Fruit fly (Drosophila melanogaster): ENCODE results near the gene CG7376.

The CG7376 gene

DNA sequence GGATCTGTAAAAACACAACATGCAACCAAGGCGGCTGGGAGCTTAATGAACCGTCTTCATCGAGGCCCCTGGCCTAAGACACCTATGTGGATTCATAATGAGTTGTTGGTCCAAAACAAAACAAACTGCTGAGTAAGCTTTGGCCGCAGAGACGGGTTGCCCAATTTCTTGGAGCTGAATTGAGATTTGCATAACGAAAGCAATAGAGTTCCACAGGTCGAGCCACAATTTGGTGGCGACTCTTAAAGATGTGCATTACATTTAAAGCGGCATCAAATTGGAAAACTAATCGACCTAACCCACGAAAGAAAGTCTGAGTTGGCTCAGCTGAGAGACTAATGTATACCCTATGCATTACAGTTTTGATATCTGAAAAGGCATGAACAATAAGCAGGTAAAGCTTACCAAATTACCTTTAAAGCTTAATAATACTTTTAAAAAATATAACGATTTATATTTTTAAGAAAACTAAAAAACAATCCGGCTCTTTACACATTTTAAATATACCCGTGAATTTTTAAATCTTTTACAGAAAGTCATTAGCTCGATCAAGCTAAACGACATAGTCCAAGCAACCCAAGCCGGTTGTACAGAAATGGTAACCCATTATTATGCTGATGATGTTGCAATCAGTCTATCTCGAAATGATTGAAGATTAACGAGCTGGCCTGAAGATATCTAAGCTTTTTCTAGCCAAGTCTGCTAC, 16.6 kb upstream of the CG7376 start, which contains the start of gene CG13297:
Gene CG13297 (minus strand): TSS at position 51 of the 706 bp plus-strand sequence.
- TF ChIP-seq h (optimal IDR thresholded peaks at IDR 0.05) (no peak), Myc (optimal IDR thresholded peaks at IDR 0.05) (no peak), insv (optimal IDR thresholded peaks at IDR 0.05) (no peak), Sin3A (optimal IDR thresholded peaks at IDR 0.05) (no peak), ttk (optimal IDR thresholded peaks at IDR 0.05) (no peak), psq (optimal IDR thresholded peaks at IDR 0.05) (no peak)

DNA sequence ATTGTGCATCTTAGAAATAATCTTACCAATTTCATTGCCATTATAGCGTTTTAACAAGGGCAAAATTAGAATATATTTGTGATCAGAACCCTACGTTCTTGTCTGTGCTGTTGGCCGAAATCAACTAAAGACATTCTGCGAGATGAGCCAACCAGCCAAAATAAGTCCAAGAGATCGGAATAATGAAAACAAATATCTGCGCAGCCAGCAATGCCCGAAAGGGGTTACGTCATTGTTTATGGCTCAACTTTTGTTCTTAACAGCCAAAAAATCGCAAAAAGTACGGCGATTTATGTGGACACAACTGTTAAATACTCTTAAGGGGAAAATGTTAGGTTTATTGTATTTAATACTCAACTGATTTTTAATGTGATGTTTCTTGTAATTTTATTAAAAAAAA, 15.5 kb upstream of the CG7376 start, which contains the start of gene Cpr65Ay:
Gene Cpr65Ay (minus strand): TSS at position 101 of the 400 bp plus-strand sequence.
- no peak for TF ChIP-seq ttk (optimal IDR thresholded peaks at IDR 0.05)

DNA sequence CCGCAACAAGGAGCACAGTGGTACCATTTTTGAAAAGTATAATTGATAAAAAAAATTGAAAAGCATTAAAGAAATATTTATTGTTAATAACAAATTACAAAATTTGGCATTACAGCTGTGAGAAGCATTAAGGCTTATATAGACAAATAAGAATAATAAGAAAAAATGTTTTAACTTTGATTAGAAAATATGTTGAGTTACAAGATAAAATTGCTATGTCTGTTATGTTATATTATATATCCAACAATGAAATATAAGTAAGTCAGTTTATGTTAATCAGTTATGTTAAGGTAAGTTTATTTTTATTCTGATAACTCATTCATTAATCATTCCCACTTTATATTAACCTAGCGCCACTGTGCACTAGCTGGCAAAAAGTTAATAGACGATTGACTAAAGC, 14.2 kb upstream of the CG7376 start:
- TF ChIP-seq Sin3A (optimal IDR thresholded peaks at IDR 0.05) (no peak), psq (optimal IDR thresholded peaks at IDR 0.05) (no peak), Myc (optimal IDR thresholded peaks at IDR 0.05) (no peak), insv (optimal IDR thresholded peaks at IDR 0.05) (no peak), ttk (optimal IDR thresholded peaks at IDR 0.05) (no peak), h (optimal IDR thresholded peaks at IDR 0.05) (no peak)

DNA sequence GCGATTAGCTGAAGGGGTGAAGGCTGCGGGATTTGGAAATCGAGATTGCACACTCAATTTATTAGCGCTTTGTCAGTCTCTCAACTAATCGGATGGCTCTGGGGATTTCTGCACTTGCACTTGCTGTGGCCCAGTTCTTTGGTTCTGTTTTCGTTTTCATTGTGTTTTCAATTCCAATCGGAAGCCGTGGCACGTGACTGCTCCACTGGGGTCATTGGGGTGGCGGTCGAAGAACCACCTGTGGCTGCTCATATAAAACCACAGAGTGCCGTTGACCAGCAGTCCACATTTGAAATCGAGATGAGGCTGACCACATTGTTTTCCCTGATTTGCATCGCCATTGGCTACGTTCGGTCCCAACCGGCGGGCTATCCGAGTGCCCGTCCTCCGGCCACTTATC, 13.5 kb upstream of the CG7376 start, which contains the start of gene Cpr65Az:
Gene Cpr65Az (plus strand): TSS at position 301 of the 400 bp plus-strand sequence.
- TF ChIP-seq h (optimal IDR thresholded peaks at IDR 0.05), result no peak
- TF ChIP-seq psq (optimal IDR thresholded peaks at IDR 0.05), result no peak
- no peak for TF ChIP-seq ttk (optimal IDR thresholded peaks at IDR 0.05)
- no peak for TF ChIP-seq Myc (optimal IDR thresholded peaks at IDR 0.05)
- no peak for TF ChIP-seq Sin3A (optimal IDR thresholded peaks at IDR 0.05)
- no peak for TF ChIP-seq insv (optimal IDR thresholded peaks at IDR 0.05)

DNA sequence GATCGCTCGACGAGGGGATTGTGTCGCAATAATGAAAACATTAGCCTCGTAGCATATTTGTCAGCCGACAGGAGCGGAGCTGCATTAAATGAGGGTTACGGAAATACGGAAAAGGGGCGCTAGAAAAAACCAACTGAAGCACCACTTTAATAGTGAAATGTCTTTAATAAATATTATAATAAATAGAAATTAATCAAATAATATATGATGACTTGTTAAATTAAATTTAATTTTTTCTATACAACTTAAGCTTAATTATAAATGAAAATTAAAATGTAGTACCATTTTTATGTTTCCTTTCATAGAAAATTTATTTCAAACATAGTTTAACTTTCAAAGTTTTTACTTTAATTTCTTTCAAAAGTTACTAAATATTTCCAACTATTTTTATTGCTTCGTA, 12.1 kb upstream of the CG7376 start:
- TF ChIP-seq Myc (optimal IDR thresholded peaks at IDR 0.05) (no peak), Sin3A (optimal IDR thresholded peaks at IDR 0.05) (no peak), h (optimal IDR thresholded peaks at IDR 0.05) (no peak), psq (optimal IDR thresholded peaks at IDR 0.05) (no peak), insv (optimal IDR thresholded peaks at IDR 0.05) (no peak)

DNA sequence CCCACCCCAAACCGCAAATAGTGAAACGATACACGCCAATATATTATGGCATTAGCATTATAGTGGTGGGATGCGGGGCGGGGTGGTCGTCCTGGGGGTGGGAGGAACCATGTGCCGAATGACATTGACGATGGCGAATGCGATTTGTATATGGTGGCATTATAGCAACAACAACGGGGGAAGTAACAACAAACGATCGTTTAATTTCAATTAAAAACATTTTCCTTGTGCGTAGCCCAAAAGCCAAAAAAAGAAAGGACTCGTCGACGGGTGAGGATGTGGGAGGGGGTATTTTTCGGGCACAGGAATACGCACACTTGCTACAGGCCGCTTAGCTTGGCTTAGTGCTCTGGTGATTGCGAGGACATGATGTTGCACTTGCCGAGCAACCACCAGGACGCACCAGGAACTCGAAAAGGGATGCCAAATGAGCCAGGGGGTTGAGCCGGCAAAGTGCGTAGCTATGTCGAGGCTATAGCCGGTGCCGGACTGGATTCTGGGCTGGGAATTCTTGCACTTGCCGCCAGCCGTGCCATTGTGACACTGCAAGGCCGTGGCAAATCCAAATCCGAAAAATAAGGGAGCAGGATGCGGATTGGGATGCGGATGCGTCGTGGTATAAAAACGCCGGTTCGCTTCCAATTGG, 11.4 kb upstream of the CG7376 start, which contains the start of gene Prdm13:
Gene Prdm13 (plus strand): TSS at position 645 of the 646 bp plus-strand sequence.
- TF ChIP-seq Sin3A (optimal IDR thresholded peaks at IDR 0.05) (no peak), h (optimal IDR thresholded peaks at IDR 0.05) (no peak), ttk (optimal IDR thresholded peaks at IDR 0.05) (no peak)

DNA sequence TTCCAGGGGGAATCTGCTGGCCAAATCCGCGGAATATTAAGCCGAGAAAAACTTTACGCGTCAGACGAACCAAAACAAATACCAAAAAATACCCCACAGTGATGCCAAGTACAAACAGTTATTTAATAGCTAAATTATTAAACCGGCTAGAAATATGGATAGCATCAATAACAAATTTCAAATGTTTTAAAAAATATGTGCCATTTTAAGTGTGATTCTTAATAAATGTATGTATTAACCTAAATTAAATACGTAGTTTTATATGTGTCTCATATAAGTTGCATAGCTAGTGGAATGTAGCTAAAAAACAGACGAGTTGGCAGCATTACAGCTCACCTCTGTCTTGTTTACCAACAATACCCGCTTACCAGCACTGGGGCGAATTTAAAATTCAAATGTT, 7.7 kb downstream of the CG7376 start, which contains the start of gene CG10274:
Gene CG10274 (minus strand): TSS at position 54 of the 400 bp plus-strand sequence.
- TF ChIP-seq ttk (optimal IDR thresholded peaks at IDR 0.05), result no peak
- no peak for TF ChIP-seq Myc (optimal IDR thresholded peaks at IDR 0.05)
- no peak for TF ChIP-seq psq (optimal IDR thresholded peaks at IDR 0.05)
- TF ChIP-seq Sin3A (optimal IDR thresholded peaks at IDR 0.05), result no peak
- no peak for TF ChIP-seq insv (optimal IDR thresholded peaks at IDR 0.05)
- TF ChIP-seq h (optimal IDR thresholded peaks at IDR 0.05), result no peak

DNA sequence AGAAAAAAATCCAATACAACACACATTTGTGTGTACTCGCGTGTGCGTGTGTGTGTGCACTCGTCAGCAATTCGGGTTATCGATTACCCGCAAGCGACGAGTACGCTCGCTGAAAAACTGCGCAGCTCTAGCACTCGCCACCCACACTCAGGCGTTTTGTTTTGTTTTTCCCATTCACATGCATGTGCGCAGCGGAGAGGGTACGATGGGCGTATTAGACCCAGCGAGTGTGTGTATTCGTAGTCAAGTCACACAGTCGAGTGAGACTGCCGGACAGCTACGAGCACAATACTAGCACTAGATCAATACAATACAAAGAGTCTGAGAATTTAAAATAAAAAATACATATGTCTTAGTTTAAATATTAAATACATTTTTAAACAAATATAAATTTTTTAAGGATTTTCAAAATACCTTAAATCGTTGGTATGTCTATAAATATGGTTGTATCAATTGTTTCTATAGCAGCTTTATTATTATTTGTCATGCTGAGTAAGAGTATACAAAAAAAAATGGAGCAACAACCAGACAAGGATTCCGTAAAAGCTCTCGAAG, 10.9 kb downstream of the CG7376 start, which contains the start of the genes D19B and CG43293:
Gene D19B (minus strand): TSS at position 37 of the 555 bp plus-strand sequence.
Gene CG43293 (plus strand): TSS at position 306 of the 555 bp plus-strand sequence.
- TF ChIP-seq Myc (optimal IDR thresholded peaks at IDR 0.05), result no peak
- TF ChIP-seq psq (optimal IDR thresholded peaks at IDR 0.05), result no peak
- TF ChIP-seq h (optimal IDR thresholded peaks at IDR 0.05), result no peak
- no peak for TF ChIP-seq Sin3A (optimal IDR thresholded peaks at IDR 0.05)
- no peak for TF ChIP-seq insv (optimal IDR thresholded peaks at IDR 0.05)
- no peak for TF ChIP-seq ttk (optimal IDR thresholded peaks at IDR 0.05)

DNA sequence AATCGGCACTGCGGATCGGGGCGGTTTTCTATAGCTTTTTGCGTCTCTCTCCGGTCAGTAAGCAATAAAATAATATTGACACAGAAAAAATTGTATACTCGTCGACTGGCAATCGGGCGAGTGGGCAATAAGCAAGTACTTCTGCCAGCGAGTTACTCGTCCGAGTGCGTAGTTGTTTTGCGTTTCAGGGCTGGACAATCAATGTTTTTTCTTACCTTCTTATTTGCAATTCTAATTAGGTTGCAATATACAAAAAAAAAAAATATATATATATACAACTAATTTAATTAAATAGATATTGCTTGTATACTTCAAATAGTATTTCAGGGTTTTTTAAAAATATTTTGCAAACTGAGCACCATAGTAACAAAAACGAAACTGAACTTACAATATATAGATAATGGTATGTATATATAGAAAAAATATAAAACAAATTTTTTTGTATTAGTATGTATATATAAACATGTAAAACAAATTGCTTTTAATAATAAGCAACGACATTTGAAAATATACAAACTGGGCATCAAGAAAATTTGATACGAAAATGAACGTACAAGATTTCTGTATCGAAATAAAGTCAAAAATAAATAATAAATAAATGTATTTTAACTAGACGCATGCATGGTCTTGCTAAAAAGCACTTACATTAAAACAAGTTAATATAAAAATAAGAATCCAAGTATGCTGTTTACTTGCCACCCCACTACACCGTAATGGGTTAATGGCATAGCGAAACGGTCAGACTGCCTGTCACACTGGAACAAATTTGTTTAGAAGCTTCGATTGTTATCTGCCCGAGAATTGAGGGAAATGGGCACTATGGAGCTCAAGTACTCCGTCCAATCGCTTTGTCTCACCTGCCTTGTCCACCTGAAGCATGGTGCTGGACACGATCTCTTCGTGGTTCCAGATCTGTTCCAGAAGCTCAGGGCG, 15.2 kb downstream of the CG7376 start, which contains the start of the genes D19A and CG7386:
Gene D19A (minus strand): TSS at position 129 of the 933 bp plus-strand sequence.
Gene CG7386 (plus strand): TSS at position 751 of the 933 bp plus-strand sequence.
- TF ChIP-seq ttk (optimal IDR thresholded peaks at IDR 0.05), result no peak
- no peak for TF ChIP-seq psq (optimal IDR thresholded peaks at IDR 0.05)
- TF ChIP-seq insv (optimal IDR thresholded peaks at IDR 0.05), result no peak
- TF ChIP-seq h (optimal IDR thresholded peaks at IDR 0.05), result no peak
- no peak for TF ChIP-seq Myc (optimal IDR thresholded peaks at IDR 0.05)
- no peak for TF ChIP-seq Sin3A (optimal IDR thresholded peaks at IDR 0.05)

DNA sequence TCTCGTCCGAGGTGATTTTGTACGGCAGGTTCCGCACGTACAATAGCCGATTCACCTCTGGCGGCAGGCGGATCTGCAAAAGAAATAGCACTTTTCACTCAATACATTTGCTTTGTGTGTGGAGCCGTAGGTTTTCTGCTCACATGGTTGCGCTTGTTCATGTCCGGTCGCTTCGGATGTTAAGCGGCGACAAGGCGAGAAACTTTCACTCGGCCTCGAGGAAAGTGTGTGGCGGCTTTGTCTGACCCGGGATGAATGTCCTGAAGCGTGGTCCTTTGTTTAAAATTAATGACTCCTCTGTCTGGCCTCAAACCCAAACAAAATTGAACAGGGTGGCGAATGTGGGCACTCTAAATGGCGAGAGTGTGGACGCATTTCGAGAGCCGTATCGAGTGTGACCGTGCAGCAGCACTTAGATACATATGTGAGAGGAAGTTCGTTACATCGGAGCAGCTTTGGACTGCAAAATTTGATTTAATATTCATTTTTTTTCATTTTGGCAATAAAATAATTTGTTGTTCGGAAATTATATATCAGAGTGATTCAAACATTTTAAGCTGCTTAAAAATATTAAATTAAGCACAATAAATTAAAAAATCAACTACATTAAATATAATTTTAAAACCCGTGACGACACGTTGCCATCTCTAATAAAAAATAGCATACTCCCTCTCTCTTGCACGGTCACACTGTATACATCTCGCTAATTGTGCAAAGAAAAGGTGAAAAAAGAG, 18.9 kb downstream of the CG7376 start, which contains the start of the genes Sf3b6 and Tnpo:
Gene Sf3b6 (minus strand): TSS at position 358 of the 734 bp plus-strand sequence.
Gene Tnpo (plus strand): TSS at position 659 of the 734 bp plus-strand sequence.
- no peak for TF ChIP-seq ttk (optimal IDR thresholded peaks at IDR 0.05)
- no peak for TF ChIP-seq h (optimal IDR thresholded peaks at IDR 0.05)
- no peak for TF ChIP-seq Sin3A (optimal IDR thresholded peaks at IDR 0.05)
- TF ChIP-seq psq (optimal IDR thresholded peaks at IDR 0.05), result no peak
- TF ChIP-seq insv (optimal IDR thresholded peaks at IDR 0.05), result no peak
- no peak for TF ChIP-seq Myc (optimal IDR thresholded peaks at IDR 0.05)

Measured in Kc167 (cell line).